Comparison of ENCODE assay signal across 1 fruit fly cellular context in the genomic region with DNA sequence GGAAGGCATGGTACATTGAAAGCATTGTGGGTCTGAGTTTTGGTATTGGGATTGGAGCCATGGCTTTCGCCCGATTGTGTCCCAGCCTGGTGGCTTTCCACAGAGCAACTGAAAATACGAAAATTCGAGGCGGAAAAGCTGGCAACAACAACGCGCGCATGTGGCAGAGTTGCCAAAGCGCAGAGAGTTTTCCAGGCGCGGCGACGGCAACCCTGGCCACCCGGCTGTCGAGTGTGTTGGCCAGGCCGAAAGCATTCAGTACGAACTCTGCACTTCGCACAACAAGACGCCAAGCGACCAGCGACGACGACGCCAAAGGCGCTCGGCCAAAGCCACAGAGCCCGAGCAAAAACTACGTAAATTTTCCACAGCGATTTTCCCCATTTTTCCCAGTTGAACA.
TF ChIP-seq lines count a peak whose summit lies in the region.

No protein-coding gene starts in this region.

TF ChIP-seq in whole organism, embryonic, 481 proteins besides CTCF, POLR2A, EP300 and RAD21 (continued from another document):
- TF ChIP-seq Mes4 (GFP tag; optimal IDR thresholded peaks at IDR 0.05; lab: Kevin White, UChicago) (no peak), CG30403 (GFP tag; optimal IDR thresholded peaks at IDR 0.05; lab: Kevin White, UChicago) (no peak), pum (GFP tag; optimal IDR thresholded peaks at IDR 0.05; lab: Kevin White, UChicago) (no peak), unc-4 (GFP tag; IDR thresholded peaks at IDR 0.05; lab: Robert Waterston, UW; ENCODE audit: partially characterized antibody) (no peak), CG9932 (GFP tag; IDR thresholded peaks at IDR 0.05; lab: Robert Waterston, UW) (no peak), CG8290 (GFP tag; optimal IDR thresholded peaks at IDR 0.05; lab: Kevin White, UChicago) (no peak), CG8290 (tag; optimal IDR thresholded peaks at IDR 0.05; lab: Kevin White, UChicago) (peak in 1 of 2 experiments; percentile 52), CG31441 (GFP tag; IDR thresholded peaks at IDR 0.05; lab: Robert Waterston, UW) (no peak), Ets65A (GFP tag; lab: Kevin White, UChicago) (no peak), CG14710 (tag; optimal IDR thresholded peaks at IDR 0.05; lab: Kevin White, UChicago) (no peak), inv (GFP tag; IDR thresholded peaks at IDR 0.05; lab: Robert Waterston, UW; ENCODE audit: partially characterized antibody) (no peak), CG31224 (GFP tag; IDR thresholded peaks at IDR 0.05; lab: Robert Waterston, UW) (no peak), amos (GFP tag; IDR thresholded peaks at IDR 0.05; lab: Robert Waterston, UW; ENCODE audit: partially characterized antibody) (no peak), CG14965 (GFP tag; optimal IDR thresholded peaks at IDR 0.05; lab: Kevin White, UChicago; ENCODE audit: borderline replicate concordance) (no peak), zen2 (GFP tag; IDR thresholded peaks at IDR 0.05; lab: Robert Waterston, UW; ENCODE audit: partially characterized antibody) (no peak), CG13624 (GFP tag; optimal IDR thresholded peaks at IDR 0.05; lab: Kevin White, UChicago) (no peak), jigr1 (GFP tag; IDR thresholded peaks at IDR 0.05; lab: Robert Waterston, UW) (no peak), Tbp (GFP tag; optimal IDR thresholded peaks at IDR 0.05; lab: Kevin White, UChicago) (no peak), esg (GFP tag; conservative IDR thresholded peaks at IDR 0.05; lab: Robert Waterston, UW) (no peak), lab (GFP tag; optimal IDR thresholded peaks at IDR 0.05; lab: Kevin White, UChicago) (peak; percentile 37), Asciz (GFP tag; optimal IDR thresholded peaks at IDR 0.05; lab: Kevin White, UChicago) (no peak), pb (GFP tag; optimal IDR thresholded peaks at IDR 0.05; lab: Kevin White, UChicago) (peak; percentile 1), Dp (GFP tag; optimal IDR thresholded peaks at IDR 0.05; lab: Kevin White, UChicago) (no peak), CG4730 (GFP tag; IDR thresholded peaks at IDR 0.05; lab: Robert Waterston, UW) (no peak), CG14860 (GFP tag; IDR thresholded peaks at IDR 0.05; lab: Robert Waterston, UW; ENCODE audit: partially characterized antibody) (no peak), mirr (GFP tag; optimal IDR thresholded peaks at IDR 0.05; lab: Kevin White, UChicago) (peak; percentile 2), mam (GFP tag; optimal IDR thresholded peaks at IDR 0.05; lab: Kevin White, UChicago) (no peak), dan (GFP tag; IDR thresholded peaks at IDR 0.05; lab: Robert Waterston, UW) (no peak), ssp (GFP tag; IDR thresholded peaks at IDR 0.05; lab: Robert Waterston, UW) (no peak), her (GFP tag; optimal IDR thresholded peaks at IDR 0.05; lab: Kevin White, UChicago) (peak; percentile 30), B-H1 (GFP tag; IDR thresholded peaks at IDR 0.05; lab: Robert Waterston, UW) (no peak), CG2678 (tag; optimal IDR thresholded peaks at IDR 0.05; lab: Kevin White, UChicago) (no peak), sna (GFP tag; IDR thresholded peaks at IDR 0.05; lab: Robert Waterston, UW; ENCODE audit: partially characterized antibody) (no peak), Xrp1 (GFP tag; IDR thresholded peaks at IDR 0.05; lab: Robert Waterston, UW) (no peak), Bteb2 (GFP tag; optimal IDR thresholded peaks at IDR 0.05; lab: Kevin White, UChicago) (no peak), Scr (GFP tag; IDR thresholded peaks at IDR 0.05; lab: Robert Waterston, UW; ENCODE audit: partially characterized antibody) (no peak), Hmr (GFP tag; optimal IDR thresholded peaks at IDR 0.05; lab: Kevin White, UChicago) (peak; percentile 13), CG9727 (GFP tag; optimal IDR thresholded peaks at IDR 0.05; lab: Kevin White, UChicago) (no peak), dpn (GFP tag; optimal IDR thresholded peaks at IDR 0.05; lab: Kevin White, UChicago) (no peak), stc (GFP tag; IDR thresholded peaks at IDR 0.05; lab: Robert Waterston, UW) (no peak), CG13287 (GFP tag; IDR thresholded peaks at IDR 0.05; lab: Robert Waterston, UW; ENCODE audit: partially characterized antibody) (no peak), D (optimal IDR thresholded peaks at IDR 0.05; lab: Kevin White, UChicago) (no peak), D (GFP tag; optimal IDR thresholded peaks at IDR 0.05; lab: Kevin White, UChicago) (no peak), Med (GFP tag; lab: Kevin White, UChicago) (peak; percentile 77), Atf6 (GFP tag; IDR thresholded peaks at IDR 0.05; lab: Robert Waterston, UW) (no peak), CG11696 (GFP tag; IDR thresholded peaks at IDR 0.05; lab: Robert Waterston, UW) (no peak), CG32767 (GFP tag; IDR thresholded peaks at IDR 0.05; lab: Robert Waterston, UW) (no peak), CG34224 (GFP tag; IDR thresholded peaks at IDR 0.05; lab: Robert Waterston, UW; ENCODE audit: partially characterized antibody) (no peak), Hand (GFP tag; optimal IDR thresholded peaks at IDR 0.05; lab: Kevin White, UChicago) (peak; percentile 13), CG17359 (tag; optimal IDR thresholded peaks at IDR 0.05; lab: Kevin White, UChicago) (no peak), CG4328 (GFP tag; optimal IDR thresholded peaks at IDR 0.05; lab: Kevin White, UChicago) (no peak), abd-A (tag; optimal IDR thresholded peaks at IDR 0.05; lab: Kevin White, UChicago) (peak; percentile 64), Fer1 (GFP tag; optimal IDR thresholded peaks at IDR 0.05; lab: Kevin White, UChicago) (peak; percentile 42), Sin3A (optimal IDR thresholded peaks at IDR 0.05; lab: Kevin White, UChicago) (no peak), vvl (GFP tag; IDR thresholded peaks at IDR 0.05; lab: Robert Waterston, UW) (no peak), CHES-1-like (GFP tag; optimal IDR thresholded peaks at IDR 0.05; lab: Kevin White, UChicago) (no peak), run (tag; optimal IDR thresholded peaks at IDR 0.05; lab: Kevin White, UChicago) (no peak), ro (GFP tag; IDR thresholded peaks at IDR 0.05; lab: Robert Waterston, UW) (no peak), sc (optimal IDR thresholded peaks at IDR 0.05; lab: Kevin White, UChicago) (no peak), sc (GFP tag; optimal IDR thresholded peaks at IDR 0.05; lab: Kevin White, UChicago) (no peak), CG16815 (GFP tag; optimal IDR thresholded peaks at IDR 0.05; lab: Kevin White, UChicago) (no peak), CG30431 (GFP tag; optimal IDR thresholded peaks at IDR 0.05; lab: Kevin White, UChicago) (no peak), CG15601 (tag; optimal IDR thresholded peaks at IDR 0.05; lab: Kevin White, UChicago) (no peak), CG33213 (GFP tag; optimal IDR thresholded peaks at IDR 0.05; lab: Kevin White, UChicago) (no peak), HLH4C (GFP tag; IDR thresholded peaks at IDR 0.05; lab: Robert Waterston, UW; ENCODE audit: partially characterized antibody) (no peak), HmgZ (tag; optimal IDR thresholded peaks at IDR 0.05; lab: Kevin White, UChicago) (no peak), D19A (tag; optimal IDR thresholded peaks at IDR 0.05; lab: Kevin White, UChicago) (no peak), YL-1 (GFP tag; optimal IDR thresholded peaks at IDR 0.05; lab: Kevin White, UChicago) (no peak), CG4360 (GFP tag; IDR thresholded peaks at IDR 0.05; lab: Robert Waterston, UW) (no peak), dm (GFP tag; optimal IDR thresholded peaks at IDR 0.05; lab: Kevin White, UChicago) (no peak), CG7928 (GFP tag; optimal IDR thresholded peaks at IDR 0.05; lab: Kevin White, UChicago) (no peak), CG3281 (GFP tag; optimal IDR thresholded peaks at IDR 0.05; lab: Kevin White, UChicago) (peak; percentile 0), CG17186 (GFP tag; optimal IDR thresholded peaks at IDR 0.05; lab: Kevin White, UChicago) (no peak), CG15479 (GFP tag; optimal IDR thresholded peaks at IDR 0.05; lab: Kevin White, UChicago) (no peak), CG8089 (GFP tag; optimal IDR thresholded peaks at IDR 0.05; lab: Kevin White, UChicago) (no peak), CG3995 (GFP tag; optimal IDR thresholded peaks at IDR 0.05; lab: Kevin White, UChicago) (no peak), CG15696 (tag; optimal IDR thresholded peaks at IDR 0.05; lab: Kevin White, UChicago) (no peak), Sry-δ (GFP tag; optimal IDR thresholded peaks at IDR 0.05; lab: Kevin White, UChicago) (no peak), Hmx (GFP tag; optimal IDR thresholded peaks at IDR 0.05; lab: Kevin White, UChicago) (no peak), nom (GFP tag; optimal IDR thresholded peaks at IDR 0.05; lab: Kevin White, UChicago) (no peak), CG7786 (GFP tag; optimal IDR thresholded peaks at IDR 0.05; lab: Kevin White, UChicago) (no peak), Pdp1 (GFP tag; optimal IDR thresholded peaks at IDR 0.05; lab: Kevin White, UChicago) (no peak), CG10543 (GFP tag; optimal IDR thresholded peaks at IDR 0.05; lab: Kevin White, UChicago) (peak; percentile 78), nmo (GFP tag; optimal IDR thresholded peaks at IDR 0.05; lab: Kevin White, UChicago) (no peak), CG13894 (tag; optimal IDR thresholded peaks at IDR 0.05; lab: Kevin White, UChicago) (peak; percentile 73), trem (tag; optimal IDR thresholded peaks at IDR 0.05; lab: Kevin White, UChicago) (no peak), chn (GFP tag; optimal IDR thresholded peaks at IDR 0.05; lab: Kevin White, UChicago) (no peak), Dip2 (GFP tag; IDR thresholded peaks at IDR 0.05; lab: Robert Waterston, UW) (no peak), pzg (GFP tag; optimal IDR thresholded peaks at IDR 0.05; lab: Kevin White, UChicago) (peak; percentile 32), CG4854 (GFP tag; optimal IDR thresholded peaks at IDR 0.05; lab: Kevin White, UChicago) (no peak), CG7357 (GFP tag; IDR thresholded peaks at IDR 0.05; lab: Robert Waterston, UW) (no peak)
